Worm (Caenorhabditis elegans) whole organism, young adult: ENCODE data around the gene C53A5.13.
A peak's percentile ranks its signal among the peaks of the same experiment; 100 is the strongest.

Source experiments
- B0336.3 ChIP-seq: fragments of 200-800 bp; sonication (Bioruptor generic); IDR thresholded peaks from 2 replicates; pipeline ENCODE4 v1.3.6; 2022; ENCODE audit warnings: missing genetic modification characterization, missing compliant biosample characterization
- C17E4.6 ChIP-seq: fragments of 200-800 bp; sonication (Bioruptor generic); IDR thresholded peaks from 2 replicates; pipeline ENCODE4 v1.3.6; 2022; ENCODE audit warnings: missing genetic modification reagents, missing genetic modification characterization, missing compliant biosample characterization
- F10E7.11 ChIP-seq: sonication (generic microtip); optimal IDR thresholded peaks from 2 replicates; lab custom pipeline; 2017; ENCODE audit warnings: mild to moderate bottlenecking, missing genetic modification characterization, moderate library complexity, missing compliant biosample characterization
- F22D6.2 ChIP-seq: sonication (generic microtip); optimal IDR thresholded peaks from 2 replicates; lab custom pipeline; 2016; ENCODE audit warnings: mild to moderate bottlenecking, missing genetic modification characterization, missing compliant biosample characterization
- F23B12.7 ChIP-seq: sonication (generic microtip); optimal IDR thresholded peaks from 2 replicates; lab custom pipeline; 2017; ENCODE audit warnings: missing genetic modification characterization, mild to moderate bottlenecking, missing compliant biosample characterization, antibody characterized with exemption, moderate library complexity; ENCODE audit not compliant: insufficient read depth
- F49E8.2 ChIP-seq: sonication (generic microtip); optimal IDR thresholded peaks from 3 replicates; lab custom pipeline; 2017; ENCODE audit warnings: missing genetic modification characterization, mild to moderate bottlenecking, missing compliant biosample characterization, antibody characterized with exemption, moderate library complexity; ENCODE audit not compliant: insufficient read depth
- K11D2.4 ChIP-seq: fragments of 200-800 bp; sonication (Bioruptor generic); IDR thresholded peaks from 2 replicates; pipeline ENCODE4 v1.3.6; 2022; ENCODE audit warnings: missing genetic modification reagents, missing genetic modification characterization, missing compliant biosample characterization
- K12H6.12 ChIP-seq: fragments of 200-800 bp; sonication (Bioruptor generic); optimal IDR thresholded peaks from 2 replicates; lab custom pipeline; 2018; ENCODE audit warnings: mild to moderate bottlenecking, missing genetic modification characterization, missing compliant biosample characterization
- Y53F4B.3 ChIP-seq: fragments of 200-800 bp; sonication (Bioruptor generic); IDR thresholded peaks from 2 replicates; pipeline ENCODE4 v1.3.6; 2022; ENCODE audit warnings: missing genetic modification reagents, missing genetic modification characterization, missing compliant biosample characterization
- Y67H2A.10 ChIP-seq: fragments of 200-800 bp; sonication (Bioruptor generic); conservative IDR thresholded peaks from 2 replicates; pipeline ENCODE4 v1.3.6; 2022; ENCODE audit warnings: missing genetic modification reagents, missing genetic modification characterization, missing compliant biosample characterization
- ZK185.1 ChIP-seq: sonication (generic microtip); optimal IDR thresholded peaks from 2 replicates; lab custom pipeline; 2016; ENCODE audit warnings: mild to moderate bottlenecking, missing genetic modification characterization, missing compliant biosample characterization; ENCODE audit not compliant: poor library complexity, severe bottlenecking
- akir-1 ChIP-seq: fragments of 200-800 bp; sonication (Bioruptor generic); optimal IDR thresholded peaks from 2 replicates; lab custom pipeline; 2018; ENCODE audit warnings: mild to moderate bottlenecking, missing genetic modification characterization, moderate library complexity, missing compliant biosample characterization
- atf-7 ChIP-seq: sonication (generic microtip); optimal IDR thresholded peaks from 2 replicates; lab custom pipeline; 2017; ENCODE audit warnings: mild to moderate bottlenecking, missing genetic modification characterization, missing compliant biosample characterization
- attf-3 ChIP-seq: fragments of 200-800 bp; sonication (Bioruptor generic); conservative IDR thresholded peaks from 2 replicates; pipeline ENCODE4 v1.3.6; 2022; ENCODE audit warnings: missing genetic modification reagents, missing genetic modification characterization, missing compliant biosample characterization
- ccch-3 ChIP-seq: fragments of 200-800 bp; sonication (Bioruptor generic); optimal IDR thresholded peaks from 2 replicates; lab custom pipeline; 2018; ENCODE audit warnings: mild to moderate bottlenecking, missing genetic modification characterization, missing compliant biosample characterization
- ceh-100 ChIP-seq: fragments of 200-800 bp; sonication (Bioruptor generic); IDR thresholded peaks from 2 replicates; pipeline ENCODE4 v1.3.6; 2022; ENCODE audit warnings: missing genetic modification reagents, missing genetic modification characterization, missing compliant biosample characterization
- ceh-40 ChIP-seq: fragments of 200-800 bp; sonication (Bioruptor generic); IDR thresholded peaks from 2 replicates; pipeline ENCODE4 v1.3.6; 2022; ENCODE audit warnings: missing genetic modification characterization, missing compliant biosample characterization
- ceh-91 ChIP-seq: fragments of 200-800 bp; sonication (Bioruptor generic); IDR thresholded peaks from 2 replicates; pipeline ENCODE4 v1.3.6; 2022; ENCODE audit warnings: missing genetic modification reagents, missing genetic modification characterization, missing compliant biosample characterization
- chd-7 ChIP-seq: sonication (generic microtip); optimal IDR thresholded peaks from 2 replicates; lab custom pipeline; 2016; ENCODE audit warnings: mild to moderate bottlenecking, missing genetic modification characterization, moderate library complexity, missing compliant biosample characterization
- dpff-1 ChIP-seq: sonication (generic microtip); optimal IDR thresholded peaks from 2 replicates; lab custom pipeline; 2017; ENCODE audit warnings: mild to moderate bottlenecking, missing genetic modification characterization, missing compliant biosample characterization
- efl-1 ChIP-seq: fragments of 150-350 bp; optimal IDR thresholded peaks from 2 replicates; lab custom pipeline; 2014; ENCODE audit warnings: missing biosample characterization, missing genetic modification reagents, missing genetic modification characterization
- egl-18 ChIP-seq: fragments of 200-800 bp; sonication (Bioruptor generic); IDR thresholded peaks from 2 replicates; pipeline ENCODE4 v1.3.6; 2022; ENCODE audit warnings: missing genetic modification reagents, missing genetic modification characterization, missing compliant biosample characterization
- fkh-3 ChIP-seq: sonication (generic microtip); optimal IDR thresholded peaks from 2 replicates; lab custom pipeline; 2016; ENCODE audit warnings: mild to moderate bottlenecking, missing genetic modification characterization, missing compliant biosample characterization
- hmg-1.2 ChIP-seq: fragments of 200-800 bp; sonication (Bioruptor generic); IDR thresholded peaks from 2 replicates; pipeline ENCODE4 v1.3.6; 2022; ENCODE audit warnings: missing genetic modification reagents, missing genetic modification characterization, missing compliant biosample characterization
- hsf-1 ChIP-seq: fragments of 200-800 bp; sonication (Bioruptor generic); IDR thresholded peaks from 2 replicates; pipeline ENCODE4 v1.3.6; 2022; ENCODE audit warnings: missing genetic modification reagents, missing genetic modification characterization, missing compliant biosample characterization
- lag-1 ChIP-seq: fragments of 200-800 bp; sonication (Bioruptor generic); IDR thresholded peaks from 2 replicates; pipeline ENCODE4 v1.3.6; 2022; ENCODE audit warnings: missing genetic modification reagents, missing genetic modification characterization, missing compliant biosample characterization
- let-607 ChIP-seq, 2 experiments: fragments of 200-800 bp in 1 of 2; sonication (Bioruptor generic) in 1 of 2; sonication (generic microtip) in 1 of 2; optimal IDR thresholded peaks; 2 replicates each; lab custom pipeline; 2016 to 2018; ENCODE audit warnings: mild to moderate bottlenecking in 2 of 2, missing compliant biosample characterization in 2 of 2, missing genetic modification characterization in 2 of 2, moderate library complexity in 2 of 2, missing genotype in 1 of 2
- lin-54 ChIP-seq: fragments of 200-800 bp; sonication (Bioruptor generic); optimal IDR thresholded peaks from 2 replicates; lab custom pipeline; 2018; ENCODE audit warnings: mild to moderate bottlenecking, missing genetic modification characterization, missing compliant biosample characterization
- lsl-1 ChIP-seq: fragments of 200-800 bp; sonication (Bioruptor generic); optimal IDR thresholded peaks from 2 replicates; lab custom pipeline; 2018; ENCODE audit warnings: mild to moderate bottlenecking, missing genetic modification characterization, moderate library complexity, missing compliant biosample characterization
- lsy-27 ChIP-seq: sonication (generic microtip); optimal IDR thresholded peaks from 2 replicates; lab custom pipeline; 2017; ENCODE audit warnings: missing genetic modification characterization, mild to moderate bottlenecking, missing compliant biosample characterization, antibody characterized with exemption, missing genotype, borderline replicate concordance; ENCODE audit not compliant: insufficient read depth
- madf-3 ChIP-seq: fragments of 200-800 bp; sonication (Bioruptor generic); IDR thresholded peaks from 2 replicates; pipeline ENCODE4 v1.3.6; 2022; ENCODE audit warnings: missing genetic modification reagents, missing genetic modification characterization, missing compliant biosample characterization
- madf-6 ChIP-seq: fragments of 200-800 bp; sonication (Bioruptor generic); IDR thresholded peaks from 2 replicates; pipeline ENCODE4 v1.3.6; 2022; ENCODE audit warnings: missing genetic modification reagents, missing genetic modification characterization, missing compliant biosample characterization
- mel-28 ChIP-seq: sonication (generic microtip); optimal IDR thresholded peaks from 2 replicates; lab custom pipeline; 2016; ENCODE audit warnings: borderline replicate concordance, mild to moderate bottlenecking, missing genetic modification characterization, missing compliant biosample characterization
- mes-4 ChIP-seq: sonication (generic microtip); optimal IDR thresholded peaks from 2 replicates; lab custom pipeline; 2016; ENCODE audit warnings: missing genotype, missing genetic modification characterization, missing compliant biosample characterization
- nhr-120 ChIP-seq: fragments of 200-800 bp; sonication (Bioruptor generic); IDR thresholded peaks from 2 replicates; pipeline ENCODE4 v1.3.6; 2022; ENCODE audit warnings: missing genetic modification characterization, missing compliant biosample characterization
- nhr-27 ChIP-seq: fragments of 200-800 bp; sonication (Bioruptor generic); optimal IDR thresholded peaks from 2 replicates; lab custom pipeline; 2018; ENCODE audit warnings: mild to moderate bottlenecking, missing genetic modification characterization, moderate library complexity, missing compliant biosample characterization
- nhr-80 ChIP-seq: sonication (generic microtip); optimal IDR thresholded peaks from 2 replicates; lab custom pipeline; 2016; ENCODE audit warnings: missing genetic modification characterization, missing compliant biosample characterization
- pha-4 ChIP-seq: fragments of 150-350 bp; sonication (generic microtip); optimal IDR thresholded peaks from 2 replicates; lab custom pipeline; 2014; ENCODE audit warnings: missing biosample characterization, missing genetic modification reagents, missing genetic modification characterization
- repo-1 ChIP-seq: sonication (generic microtip); optimal IDR thresholded peaks from 2 replicates; lab custom pipeline; 2017; ENCODE audit warnings: mild to moderate bottlenecking, missing genetic modification characterization, missing compliant biosample characterization
- snpc-4 ChIP-seq, 5 experiments: fragments of 150-350 bp in 1 of 5; sonication (generic microtip) in 4 of 5; optimal IDR thresholded peaks; 2 replicates each; lab custom pipeline; 2014 to 2018; ENCODE audit warnings: missing genetic modification characterization in 5 of 5, missing biosample characterization in 3 of 5, antibody characterized with exemption in 2 of 5, mild to moderate bottlenecking in 2 of 5, missing compliant biosample characterization in 2 of 5, missing genotype in 2 of 5, moderate library complexity in 2 of 5, missing genetic modification reagents in 1 of 5
- somi-1 ChIP-seq: fragments of 200-800 bp; sonication (Bioruptor generic); optimal IDR thresholded peaks from 2 replicates; lab custom pipeline; 2018; ENCODE audit warnings: mild to moderate bottlenecking, missing genetic modification characterization, missing compliant biosample characterization
- unc-130 ChIP-seq: sonication (generic microtip); optimal IDR thresholded peaks from 2 replicates; lab custom pipeline; 2016; ENCODE audit warnings: missing genetic modification reagents, missing genetic modification characterization, missing compliant biosample characterization
- unc-62 ChIP-seq: fragments of 150-350 bp; optimal IDR thresholded peaks from 2 replicates; lab custom pipeline; 2014; ENCODE audit warnings: missing biosample characterization, missing genetic modification reagents, missing genetic modification characterization
- zim-3 ChIP-seq: sonication (generic microtip); optimal IDR thresholded peaks from 2 replicates; lab custom pipeline; 2017; ENCODE audit warnings: mild to moderate bottlenecking, missing genetic modification characterization, moderate library complexity, missing compliant biosample characterization
- ztf-25 ChIP-seq: fragments of 200-800 bp; sonication (Bioruptor generic); IDR thresholded peaks from 2 replicates; pipeline ENCODE4 v1.3.6; 2022; ENCODE audit warnings: missing genetic modification reagents, missing genetic modification characterization, missing compliant biosample characterization
- ztf-26 ChIP-seq: sonication (generic microtip); optimal IDR thresholded peaks from 2 replicates; lab custom pipeline; 2017; ENCODE audit warnings: missing genetic modification characterization, missing compliant biosample characterization
- ztf-28 ChIP-seq: fragments of 200-800 bp; sonication (Bioruptor generic); IDR thresholded peaks from 2 replicates; pipeline ENCODE4 v1.3.6; 2022; ENCODE audit warnings: missing genetic modification reagents, missing genetic modification characterization, missing compliant biosample characterization
- ztf-3 ChIP-seq: fragments of 200-800 bp; sonication (Bioruptor generic); optimal IDR thresholded peaks from 2 replicates; lab custom pipeline; 2018; ENCODE audit warnings: mild to moderate bottlenecking, missing genetic modification characterization, missing compliant biosample characterization

C53A5.13 gene

DNA sequence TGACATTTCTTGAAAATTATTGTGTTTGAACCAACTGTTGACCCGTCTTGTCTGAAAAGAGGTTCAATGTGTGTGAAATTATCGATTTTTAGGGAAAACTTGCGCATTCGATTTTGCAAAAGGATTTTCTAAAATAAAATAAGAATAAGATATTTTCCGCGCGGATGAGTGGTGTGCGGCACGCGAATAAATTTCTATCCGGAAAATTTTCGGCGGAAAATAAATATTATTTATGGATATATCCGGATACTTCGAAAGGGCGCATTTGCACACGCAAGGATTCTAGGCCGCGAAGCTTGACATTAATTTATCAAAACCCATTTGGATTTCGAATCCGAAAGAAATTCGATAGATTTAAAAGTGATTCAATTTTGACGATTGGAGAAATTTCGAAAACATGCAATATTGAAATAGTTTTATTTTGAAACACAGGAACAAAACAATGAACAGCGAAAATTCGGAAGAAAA lies 819 bp upstream of the C53A5.13 start, which contains the start of gene rike-1:
TSS of gene rike-1 (minus strand) at position 51 of the 468 bp plus-strand sequence.
- TF ChIP-seq ZK185.1 (no peak), somi-1 (no peak), mel-28 (no peak), pha-4 (no peak), unc-62 (GFP tag; lab: Kevin White, UChicago) (no peak), lsy-27 (tag; lab: Kevin White, UChicago) (no peak), nhr-120 (GFP tag; lab: Robert Waterston, UW) (no peak), let-607 (tag; optimal IDR thresholded peaks at IDR 0.05; lab: Kevin White, UChicago) (peak in 1 of 2 experiments; percentile 9), Y53F4B.3 (GFP tag; lab: Robert Waterston, UW) (no peak), ztf-28 (GFP tag; lab: Robert Waterston, UW) (no peak), nhr-80 (tag; lab: Kevin White, UChicago) (no peak), F10E7.11 (tag; lab: Kevin White, UChicago) (no peak), efl-1 (GFP tag; lab: Kevin White, UChicago) (peak; percentile 15), ceh-40 (GFP tag; lab: Robert Waterston, UW) (no peak), lag-1 (GFP tag; lab: Robert Waterston, UW) (no peak), F23B12.7 (tag; lab: Kevin White, UChicago) (no peak), C17E4.6 (GFP tag; lab: Robert Waterston, UW) (no peak), F49E8.2 (no peak), snpc-4 (GFP tag; optimal IDR thresholded peaks at IDR 0.05; lab: Kevin White, UChicago) (no peak), snpc-4 (tag; optimal IDR thresholded peaks at IDR 0.05; lab: Kevin White, UChicago) (no peak), madf-3 (GFP tag; lab: Robert Waterston, UW) (no peak), lin-54 (GFP tag; lab: Kevin White, UChicago) (no peak), K12H6.12 (tag; lab: Kevin White, UChicago) (no peak), ztf-3 (GFP tag; lab: Kevin White, UChicago) (no peak), K11D2.4 (GFP tag; lab: Robert Waterston, UW) (no peak), ztf-26 (tag; lab: Kevin White, UChicago) (no peak), madf-6 (GFP tag; lab: Robert Waterston, UW) (peak; percentile 49; the same call in 1 of the 2 replicates), repo-1 (tag; lab: Kevin White, UChicago) (no peak), unc-130 (GFP tag; lab: Kevin White, UChicago) (no peak), hsf-1 (GFP tag; lab: Robert Waterston, UW) (no peak), Y67H2A.10 (GFP tag; lab: Robert Waterston, UW) (no peak), dpff-1 (no peak), lsl-1 (peak; percentile 34), zim-3 (tag; lab: Kevin White, UChicago) (no peak), akir-1 (GFP tag; lab: Kevin White, UChicago) (no peak), nhr-27 (tag; lab: Kevin White, UChicago) (no peak), hmg-1.2 (GFP tag; lab: Robert Waterston, UW) (no peak), B0336.3 (GFP tag; lab: Robert Waterston, UW) (no peak), atf-7 (no peak), ceh-91 (peak; percentile 54; the same call in 1 of the 2 replicates), chd-7 (tag; lab: Kevin White, UChicago) (no peak), fkh-3 (no peak), ztf-25 (GFP tag; lab: Robert Waterston, UW) (no peak), ceh-100 (GFP tag; lab: Robert Waterston, UW) (no peak), ccch-3 (GFP tag; lab: Kevin White, UChicago) (no peak), mes-4 (no peak), egl-18 (GFP tag; lab: Robert Waterston, UW) (no peak), F22D6.2 (no peak), attf-3 (no peak)
